Fruit fly (Drosophila melanogaster): ENCODE results near the gene Or65a.

Gene Or65a

DNA sequence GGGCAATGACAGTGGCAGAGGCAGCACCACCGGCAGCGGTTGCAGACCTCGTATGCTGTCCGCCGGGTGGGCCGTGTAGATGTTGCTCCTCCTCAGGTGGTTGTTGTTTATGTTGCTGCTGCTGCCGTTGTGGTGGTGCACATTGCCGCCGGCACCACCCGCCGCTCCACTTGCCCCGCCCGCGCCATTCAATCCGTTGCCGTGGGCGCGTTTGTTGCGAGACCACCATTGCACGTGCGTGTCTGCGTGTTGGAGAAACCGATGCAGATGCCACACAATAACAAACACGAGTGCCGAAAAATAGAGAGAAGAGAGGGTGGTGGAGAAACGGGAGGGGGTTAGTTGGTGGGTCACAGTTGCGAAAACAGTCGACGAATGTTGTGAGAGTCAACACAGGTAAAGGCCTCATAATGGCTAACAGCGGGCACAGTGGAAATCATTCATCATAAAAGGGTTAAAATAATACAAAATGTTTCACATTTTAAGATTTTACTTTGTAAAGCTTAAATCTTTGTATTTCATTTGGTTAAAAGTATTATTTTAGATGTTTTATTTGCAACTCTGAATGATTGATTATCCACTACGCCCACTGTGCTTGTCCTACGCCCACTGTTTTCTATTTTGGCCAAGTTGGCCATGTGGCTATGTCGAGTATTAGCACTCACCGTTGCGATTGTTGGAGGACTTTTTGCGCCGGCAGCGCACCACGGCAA lies 11.1 kb downstream of the Or65a start:
- TF ChIP-seq noc (tag; optimal IDR thresholded peaks at IDR 0.05), result no peak

- no peak for TF ChIP-seq noc (tag; optimal IDR thresholded peaks at IDR 0.05)
Observed at dm6 chr3L:6336248-6336858, 15.9 kb downstream of the Or65a start.

- no peak for TF ChIP-seq noc (tag; optimal IDR thresholded peaks at IDR 0.05)
Observed at dm6 chr3L:6338306-6338705, 17.9 kb downstream of the Or65a start.

DNA sequence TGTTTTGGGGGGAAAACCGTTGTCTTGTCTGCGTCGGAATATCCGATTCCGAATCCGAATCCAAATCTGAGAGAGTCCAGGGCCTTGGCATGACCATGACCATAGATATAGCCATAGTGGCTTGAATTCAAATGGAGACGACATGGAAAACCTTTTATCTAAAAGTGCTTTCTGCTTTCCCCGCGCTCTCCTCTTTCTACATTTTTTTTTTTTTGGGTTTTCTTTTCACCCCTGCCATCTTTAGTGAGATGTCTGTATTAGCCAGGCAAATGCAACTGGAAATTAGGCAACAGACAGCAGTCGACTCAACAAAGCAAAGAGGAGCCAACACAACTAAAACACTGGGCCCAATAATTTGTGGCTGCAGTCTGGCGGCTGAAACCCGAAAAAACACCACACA lies 21.8 kb downstream of the Or65a start:
- TF ChIP-seq noc (tag; optimal IDR thresholded peaks at IDR 0.05), result no peak

dm6 chr3L:6344243-6344642 lies 23.8 kb downstream of the Or65a start:
- no peak for TF ChIP-seq noc (tag; optimal IDR thresholded peaks at IDR 0.05)

DNA sequence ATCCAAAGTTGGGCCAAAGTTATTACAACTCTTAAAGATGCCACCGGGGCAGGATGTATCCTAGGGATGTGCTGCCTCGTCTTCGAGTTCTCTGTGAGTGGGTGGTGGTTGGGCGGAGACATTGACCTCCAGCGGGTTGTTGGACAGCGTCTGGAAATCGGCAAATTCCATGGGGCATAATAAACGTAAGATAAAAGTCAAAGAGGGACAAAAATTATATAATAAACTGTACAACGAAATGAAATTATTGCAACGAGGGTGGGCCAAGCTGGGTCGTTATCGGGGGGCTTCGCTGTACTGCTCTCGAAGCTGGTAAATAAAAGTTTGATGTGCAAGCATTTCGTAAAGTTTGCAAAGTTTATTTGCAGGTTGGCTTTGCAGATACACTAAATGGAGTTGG lies 28.0 kb downstream of the Or65a start:
- TF ChIP-seq noc (tag; optimal IDR thresholded peaks at IDR 0.05), result no peak

DNA sequence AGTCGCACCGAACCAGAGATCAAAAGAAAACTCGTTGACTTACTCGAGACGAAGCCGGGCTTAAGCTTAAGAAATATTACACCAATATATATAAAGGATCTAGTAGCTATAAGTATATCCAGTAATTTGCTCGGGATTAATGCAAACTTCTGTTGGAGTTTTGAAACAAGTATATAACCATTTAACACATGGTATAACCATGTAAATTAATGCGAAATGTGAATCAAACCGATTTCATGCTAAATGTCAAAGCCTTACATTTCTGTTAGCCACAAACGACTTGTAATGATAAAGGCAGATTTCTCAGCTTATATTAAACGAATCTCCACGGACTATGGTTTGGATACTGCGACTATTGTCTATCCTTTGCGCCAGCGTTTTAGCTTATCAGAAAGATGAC lies 29.6 kb downstream of the Or65a start, which contains the start of gene Sfp65A:
Gene Sfp65A, plus strand, starts transcription at position 301 of the 400 bp plus-strand sequence.
- no peak for TF ChIP-seq noc (tag; optimal IDR thresholded peaks at IDR 0.05)

- TF ChIP-seq noc (tag; optimal IDR thresholded peaks at IDR 0.05), result no peak
Observed at dm6 chr3L:6352232-6352631, 31.8 kb downstream of the Or65a start, which contains the start of gene CG13300. Gene CG13300 (minus strand): TSS chr3L:6352390.

dm6 chr3L:6355032-6355431 lies 34.6 kb downstream of the Or65a start:
- no peak for TF ChIP-seq noc (tag; optimal IDR thresholded peaks at IDR 0.05)

DNA sequence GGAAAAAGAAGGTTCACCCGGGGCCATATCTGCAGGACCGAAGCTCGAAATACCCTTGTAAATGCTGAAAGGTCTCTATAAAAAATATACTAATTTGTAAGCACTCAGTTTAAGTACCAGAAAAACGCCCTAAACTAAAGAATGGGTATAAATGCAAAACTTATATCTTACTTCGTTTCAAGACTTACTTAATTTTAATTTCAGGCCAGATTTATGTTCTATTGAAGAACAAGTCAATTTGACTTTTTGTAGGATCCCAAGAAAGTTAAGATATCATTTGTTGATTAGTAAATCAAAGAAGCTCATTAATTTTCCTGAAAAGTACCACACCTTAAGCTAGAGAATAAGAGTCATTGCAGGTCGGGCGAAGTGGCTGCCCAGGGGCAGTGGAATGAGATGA lies 36.7 kb downstream of the Or65a start:
- TF ChIP-seq noc (tag; optimal IDR thresholded peaks at IDR 0.05), result no peak

- TF ChIP-seq noc (tag; optimal IDR thresholded peaks at IDR 0.05), result no peak
Observed at dm6 chr3L:6358501-6358900, 38.1 kb downstream of the Or65a start.

dm6 chr3L:6359205-6359604 lies 38.8 kb downstream of the Or65a start:
- TF ChIP-seq noc (tag; optimal IDR thresholded peaks at IDR 0.05), result no peak

DNA sequence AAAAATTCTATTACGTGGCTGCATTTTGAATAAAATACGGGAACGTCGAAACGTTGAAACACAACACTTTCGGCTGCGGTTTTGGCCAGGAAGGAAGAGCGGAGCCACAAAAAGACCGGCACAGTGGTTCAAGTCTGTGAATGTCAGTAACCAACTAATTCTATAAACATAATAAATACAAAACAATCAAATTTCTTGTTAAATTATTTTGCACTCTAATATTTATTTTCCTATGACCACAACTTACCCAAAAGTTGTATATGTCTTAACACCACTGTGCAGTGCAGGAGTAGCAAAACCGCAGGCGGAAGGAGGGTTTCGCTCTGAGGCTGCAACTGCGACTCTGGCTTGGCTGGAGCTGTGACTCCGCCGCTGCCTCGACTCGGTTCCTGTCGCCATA lies 43.2 kb downstream of the Or65a start:
- TF ChIP-seq noc (tag; optimal IDR thresholded peaks at IDR 0.05), result no peak

DNA sequence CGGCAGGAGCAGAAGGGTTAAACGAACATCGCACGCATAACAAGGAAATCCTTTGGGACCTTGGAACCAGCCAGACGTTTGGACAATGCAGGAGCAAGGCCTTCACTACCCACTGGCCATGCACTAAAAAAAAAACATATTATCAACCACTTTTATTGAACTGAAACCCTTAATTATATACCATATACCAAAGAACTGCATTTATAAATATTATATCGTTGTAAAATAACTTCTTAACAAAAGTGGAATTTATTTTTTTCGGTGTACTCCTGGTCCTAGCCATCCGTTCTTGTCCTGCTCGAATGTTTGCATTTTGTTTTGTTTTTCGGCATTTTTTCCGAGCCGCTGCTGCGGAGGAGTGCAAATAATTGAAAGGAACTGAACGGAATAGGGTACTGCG lies 43.8 kb downstream of the Or65a start:
- no peak for TF ChIP-seq noc (tag; optimal IDR thresholded peaks at IDR 0.05)

DNA sequence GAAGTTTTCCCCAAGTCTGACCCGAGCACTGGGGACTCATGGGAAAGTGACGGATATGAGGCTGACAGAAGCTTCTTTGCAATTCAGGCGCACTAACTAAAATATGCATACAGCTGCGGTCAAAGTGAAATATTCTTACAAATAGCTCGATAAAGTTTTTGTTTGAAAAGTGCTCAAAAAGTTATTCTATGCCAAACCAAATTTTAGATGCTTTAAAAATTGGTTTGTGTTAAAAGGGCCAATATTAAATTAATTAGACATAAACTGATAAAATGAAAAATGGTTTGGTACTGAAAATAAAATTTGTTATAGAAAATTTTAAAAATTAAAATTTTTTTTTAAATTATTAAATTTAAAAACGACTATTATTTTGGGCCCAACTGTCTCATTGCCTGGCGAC lies 46.2 kb downstream of the Or65a start:
- no peak for TF ChIP-seq noc (tag; optimal IDR thresholded peaks at IDR 0.05)

dm6 chr3L:6369638-6370195 lies 49.3 kb downstream of the Or65a start:
- TF ChIP-seq noc (tag; optimal IDR thresholded peaks at IDR 0.05), result no peak

DNA sequence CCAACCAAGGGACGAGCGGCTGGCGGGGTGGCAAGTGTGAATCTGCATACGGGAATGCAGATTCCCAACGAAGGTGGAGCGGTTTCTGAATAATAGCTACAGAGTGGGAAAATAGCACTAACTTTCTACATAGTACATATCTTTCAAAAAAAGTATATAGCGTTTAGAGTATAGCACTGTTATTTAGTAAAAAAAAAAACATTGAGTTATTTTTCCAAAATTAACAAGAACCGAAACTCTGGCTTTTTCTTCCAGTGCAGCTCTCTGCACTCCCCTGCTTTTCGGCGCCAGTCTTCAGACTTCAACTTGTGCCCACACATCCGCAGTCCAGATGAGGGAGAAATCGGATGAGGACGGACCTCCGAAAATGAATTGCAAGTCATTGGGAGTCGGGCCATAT lies 51.0 kb downstream of the Or65a start:
- TF ChIP-seq noc (tag; optimal IDR thresholded peaks at IDR 0.05), result no peak

All from whole organism, larva.